Worm (Caenorhabditis elegans): ENCODE data around the gene mtm-9.

Gene mtm-9

DNA sequence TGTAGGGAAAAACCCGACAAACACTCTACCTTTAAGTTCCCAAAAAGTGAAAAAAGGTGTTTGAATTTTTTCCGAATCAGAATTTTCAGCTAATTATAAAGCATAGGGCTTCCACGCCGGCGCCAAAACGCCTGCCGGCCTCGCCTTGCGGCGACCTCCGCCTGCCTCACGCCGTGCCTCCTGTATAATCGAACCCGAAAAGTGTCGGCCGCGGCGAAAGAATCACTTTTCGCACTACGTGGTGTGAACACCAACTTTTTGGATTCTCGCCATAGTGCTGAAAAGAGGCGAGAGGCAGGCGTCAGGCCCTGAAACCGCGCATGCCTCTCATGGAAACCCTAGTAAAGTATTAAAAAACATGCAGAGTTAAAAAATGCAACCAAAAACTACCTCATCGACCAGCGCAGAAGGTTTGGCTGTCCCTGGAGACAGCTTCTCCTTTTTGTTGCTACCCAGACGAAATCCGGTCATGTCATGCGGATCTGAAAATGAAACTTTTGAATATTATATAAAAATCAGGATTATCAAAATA, 27.8 kb upstream of the mtm-9 start, which contains the start of gene nrsn-1:
nrsn-1 (minus strand) TSS at position 482 of the 532 bp plus-strand sequence.
- TF ChIP-seq gei-8 (GFP tag; optimal IDR thresholded peaks at IDR 0.05) (no peak), egl-43 (GFP tag; IDR thresholded peaks at IDR 0.05) (0 out of 2 replicates have a peak, but pooled peaks have one; percentile 67), nhr-42 (GFP tag; IDR thresholded peaks at IDR 0.05) (peak; percentile 40; the same call in 1 of the 2 replicates), ceh-20 (GFP tag; IDR thresholded peaks at IDR 0.05) (0 out of 2 replicates have a peak, but pooled peaks have one; percentile 36), set-16 (GFP tag; IDR thresholded peaks at IDR 0.05) (peak; percentile 76)

DNA sequence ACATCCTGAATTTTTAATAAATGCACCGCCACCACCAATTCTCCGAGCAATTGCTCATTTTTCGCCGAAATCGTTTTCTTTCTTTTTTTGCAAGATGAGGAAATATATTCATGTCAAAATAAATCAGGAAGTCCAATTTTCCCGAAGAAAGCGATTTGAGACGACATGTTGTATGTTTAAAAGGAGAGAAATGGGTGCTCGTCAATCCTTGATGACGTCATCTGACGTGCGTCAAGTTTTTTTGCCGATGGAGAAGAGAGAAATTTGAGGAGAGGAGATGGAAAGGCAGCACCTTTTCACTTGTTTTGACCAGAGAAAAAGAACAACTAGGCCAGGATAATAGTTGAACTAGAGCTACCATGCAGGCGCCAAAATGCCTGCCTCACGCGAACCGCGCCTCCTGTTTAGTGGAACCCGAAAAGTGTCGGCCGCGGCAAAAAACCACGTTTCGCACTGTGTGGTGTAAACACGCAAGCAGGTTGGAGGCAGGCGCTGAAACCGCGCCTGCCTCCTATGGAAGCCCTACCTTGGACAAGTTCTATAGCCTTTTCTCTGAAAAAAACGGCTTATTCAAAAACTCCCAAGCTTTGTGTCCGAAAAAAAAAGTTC, 27.0 kb upstream of the mtm-9 start:
- peak; percentile 96 for TF ChIP-seq ceh-20 (GFP tag; IDR thresholded peaks at IDR 0.05)
- TF ChIP-seq lin-15B (tag; optimal IDR thresholded peaks at IDR 0.05): no peak
- TF ChIP-seq vab-7 (GFP tag; IDR thresholded peaks at IDR 0.05): peak; percentile 43; the same call in 1 of the 2 replicates
- no peak for TF ChIP-seq spr-1 (tag; optimal IDR thresholded peaks at IDR 0.05)
- TF ChIP-seq nhr-11 (tag; optimal IDR thresholded peaks at IDR 0.05): peak; percentile 44
- no peak for TF ChIP-seq ztf-7 (tag; optimal IDR thresholded peaks at IDR 0.05)
- TF ChIP-seq ceh-44 (GFP tag; IDR thresholded peaks at IDR 0.05): no peak
- no peak for TF ChIP-seq ZK337.2 (GFP tag; IDR thresholded peaks at IDR 0.05)
- TF ChIP-seq gei-8 (GFP tag; optimal IDR thresholded peaks at IDR 0.05): peak; percentile 22
- no peak for TF ChIP-seq arid-1 (GFP tag; conservative IDR thresholded peaks at IDR 0.05)
- peak; percentile 71 for TF ChIP-seq mep-1 (tag; optimal IDR thresholded peaks at IDR 0.05)
- no peak for TF ChIP-seq lin-38 (GFP tag; IDR thresholded peaks at IDR 0.05)
- no peak for TF ChIP-seq F44E2.7 (GFP tag; IDR thresholded peaks at IDR 0.05)
- peak; percentile 48 for TF ChIP-seq hlh-11 (tag; optimal IDR thresholded peaks at IDR 0.05)
- TF ChIP-seq lin-39 (tag; optimal IDR thresholded peaks at IDR 0.05): peak; percentile 26
- peak; percentile 84 for TF ChIP-seq fkh-10 (GFP tag; optimal IDR thresholded peaks at IDR 0.05)
- TF ChIP-seq dmd-6 (GFP tag; IDR thresholded peaks at IDR 0.05): peak; percentile 39; the same call in 1 of the 2 replicates
- peak; percentile 18 for TF ChIP-seq hlh-30 (tag; optimal IDR thresholded peaks at IDR 0.05; ENCODE audit: insufficient read depth)
- TF ChIP-seq ceh-62 (tag; optimal IDR thresholded peaks at IDR 0.05): no peak
- peak; percentile 34 for TF ChIP-seq F37D6.2 (tag; optimal IDR thresholded peaks at IDR 0.05)
- TF ChIP-seq ctbp-1 (GFP tag; IDR thresholded peaks at IDR 0.05): peak; percentile 87
- TF ChIP-seq rbr-2 (tag; optimal IDR thresholded peaks at IDR 0.05): no peak
- TF ChIP-seq lsy-2 (tag; optimal IDR thresholded peaks at IDR 0.05): peak; percentile 47 to 75
- TF ChIP-seq T20F7.1 (GFP tag; optimal IDR thresholded peaks at IDR 0.05): no peak
- no peak for TF ChIP-seq tra-1 (GFP tag; IDR thresholded peaks at IDR 0.05)
- TF ChIP-seq mxl-2 (GFP tag; conservative IDR thresholded peaks at IDR 0.05): no peak
- no peak for TF ChIP-seq fos-1 (tag; optimal IDR thresholded peaks at IDR 0.05)
- TF ChIP-seq ztf-11 (tag; optimal IDR thresholded peaks at IDR 0.05): no peak
- TF ChIP-seq unc-62 (GFP tag; optimal IDR thresholded peaks at IDR 0.05 in 1 of 2): peak in 1 of 2 experiments; percentile 99
- TF ChIP-seq unc-62 (tag; optimal IDR thresholded peaks at IDR 0.05): no peak
- TF ChIP-seq skn-1 (tag; optimal IDR thresholded peaks at IDR 0.05): no peak
- TF ChIP-seq F49E8.2 (tag; optimal IDR thresholded peaks at IDR 0.05; ENCODE audit: borderline replicate concordance): no peak
- TF ChIP-seq set-16 (GFP tag; IDR thresholded peaks at IDR 0.05): 0 out of 2 replicates have a peak, but pooled peaks have one; percentile 23
- no peak for TF ChIP-seq daf-19 (GFP tag; conservative IDR thresholded peaks at IDR 0.05)
- TF ChIP-seq hif-1 (tag; optimal IDR thresholded peaks at IDR 0.05): peak in 1 of 2 experiments; percentile 18
- TF ChIP-seq zag-1 (tag; optimal IDR thresholded peaks at IDR 0.05): no peak
- TF ChIP-seq nhr-102 (tag; optimal IDR thresholded peaks at IDR 0.05): no peak
- no peak for TF ChIP-seq unc-39 (tag; optimal IDR thresholded peaks at IDR 0.05)
- TF ChIP-seq lin-1 (GFP tag; IDR thresholded peaks at IDR 0.05): no peak
- TF ChIP-seq hmg-1.1 (GFP tag; IDR thresholded peaks at IDR 0.05): 0 out of 2 replicates have a peak, but pooled peaks have one; percentile 11
